Fruit fly (Drosophila melanogaster): ENCODE results near the gene GstD1.

GstD1 gene

dm6 chr3R:12369135-12369792 is at the start of gene GstD1 (continued):
- no peak for TF ChIP-seq lola (GFP tag; optimal IDR thresholded peaks at IDR 0.05)
- no peak for TF ChIP-seq CG7357 (GFP tag; IDR thresholded peaks at IDR 0.05)
- no peak; the same call in 1 of the 2 replicates for TF ChIP-seq CG14441 (GFP tag; IDR thresholded peaks at IDR 0.05)
- peak; percentile 42; the same call in 1 of the 3 replicates for TF ChIP-seq HLH4C (GFP tag; IDR thresholded peaks at IDR 0.05; ENCODE audit: partially characterized antibody)
- peak; percentile 49; the same call in 1 of the 3 replicates for TF ChIP-seq CG17361 (GFP tag; IDR thresholded peaks at IDR 0.05)
- TF ChIP-seq jumu (GFP tag; optimal IDR thresholded peaks at IDR 0.05), result peak; percentile 39
- TF ChIP-seq CG15073 (GFP tag; optimal IDR thresholded peaks at IDR 0.05), result no peak
- TF ChIP-seq CG10267 (tag; optimal IDR thresholded peaks at IDR 0.05), result peak; percentile 32
- TF ChIP-seq NfI (GFP tag; optimal IDR thresholded peaks at IDR 0.05), result peak; percentile 31
- TF ChIP-seq CG1603 (tag; optimal IDR thresholded peaks at IDR 0.05), result peak; percentile 6
- TF ChIP-seq CG7786 (GFP tag; optimal IDR thresholded peaks at IDR 0.05), result peak; percentile 26
- no peak for TF ChIP-seq CG16863 (GFP tag; optimal IDR thresholded peaks at IDR 0.05)
- TF ChIP-seq CG9932 (GFP tag; IDR thresholded peaks at IDR 0.05), result peak; percentile 51
- peak; percentile 50 for TF ChIP-seq CG11504 (tag; optimal IDR thresholded peaks at IDR 0.05)
- TF ChIP-seq Side (GFP tag; optimal IDR thresholded peaks at IDR 0.05), result peak; percentile 2
- TF ChIP-seq Hr3 (GFP tag; optimal IDR thresholded peaks at IDR 0.05), result peak; percentile 39
- TF ChIP-seq Optix (GFP tag; IDR thresholded peaks at IDR 0.05), result no peak
- peak; percentile 55 for TF ChIP-seq dmrt99B (tag; optimal IDR thresholded peaks at IDR 0.05)
- peak; percentile 47 for TF ChIP-seq cwo (GFP tag; optimal IDR thresholded peaks at IDR 0.05)
- no peak for TF ChIP-seq tx (GFP tag; optimal IDR thresholded peaks at IDR 0.05)
- peak; percentile 0 for TF ChIP-seq tio (GFP tag; optimal IDR thresholded peaks at IDR 0.05)
- no peak for TF ChIP-seq CG8281 (tag; optimal IDR thresholded peaks at IDR 0.05)
- TF ChIP-seq CG12071 (GFP tag; optimal IDR thresholded peaks at IDR 0.05), result no peak
- TF ChIP-seq NK7.1 (GFP tag; optimal IDR thresholded peaks at IDR 0.05), result peak; percentile 33
- peak; percentile 70 for TF ChIP-seq CG13894 (tag; optimal IDR thresholded peaks at IDR 0.05)
- peak; percentile 49 for TF ChIP-seq CHES-1-like (GFP tag; optimal IDR thresholded peaks at IDR 0.05)
- TF ChIP-seq CG10565 (GFP tag; optimal IDR thresholded peaks at IDR 0.05), result no peak
- TF ChIP-seq eyg (GFP tag; optimal IDR thresholded peaks at IDR 0.05), result no peak
- no peak for TF ChIP-seq CG6813 (GFP tag; optimal IDR thresholded peaks at IDR 0.05)
- 0 out of 3 replicates have a peak, but pooled peaks have one; percentile 27 for TF ChIP-seq CG6791 (GFP tag; IDR thresholded peaks at IDR 0.05; ENCODE audit: partially characterized antibody)
- TF ChIP-seq jigr1 (GFP tag; IDR thresholded peaks at IDR 0.05), result no peak
- TF ChIP-seq Ets65A (GFP tag), result no peak
- peak; percentile 28 for TF ChIP-seq caup (GFP tag; optimal IDR thresholded peaks at IDR 0.05; ENCODE audit: severe bottlenecking)
- no peak for TF ChIP-seq CG8388 (GFP tag; optimal IDR thresholded peaks at IDR 0.05)
- TF ChIP-seq CG2875 (GFP tag; optimal IDR thresholded peaks at IDR 0.05), result no peak
- peak; percentile 49 for TF ChIP-seq CG3995 (GFP tag; optimal IDR thresholded peaks at IDR 0.05)
- 0 out of 2 replicates have a peak, but pooled peaks have one; percentile 18 for TF ChIP-seq unc-4 (GFP tag; IDR thresholded peaks at IDR 0.05; ENCODE audit: partially characterized antibody)
- TF ChIP-seq YL-1 (GFP tag; optimal IDR thresholded peaks at IDR 0.05), result no peak
- TF ChIP-seq CG17359 (tag; optimal IDR thresholded peaks at IDR 0.05), result peak; percentile 8
- TF ChIP-seq Jarid2 (GFP tag; optimal IDR thresholded peaks at IDR 0.05), result peak; percentile 90
- TF ChIP-seq CG32532 (GFP tag; IDR thresholded peaks at IDR 0.05), result peak; percentile 40; the same call in 1 of the 2 replicates
- peak; percentile 43 for TF ChIP-seq mirr (GFP tag; optimal IDR thresholded peaks at IDR 0.05)
- peak; percentile 58 for TF ChIP-seq ab (GFP tag; optimal IDR thresholded peaks at IDR 0.05)
- no peak for TF ChIP-seq fru (optimal IDR thresholded peaks at IDR 0.05)
- TF ChIP-seq CG2678 (tag; optimal IDR thresholded peaks at IDR 0.05), result peak; percentile 49
- peak; percentile 33 for TF ChIP-seq Dek (tag; optimal IDR thresholded peaks at IDR 0.05)
- no peak for TF ChIP-seq al (GFP tag; IDR thresholded peaks at IDR 0.05)
- no peak for TF ChIP-seq CG2889 (GFP tag; IDR thresholded peaks at IDR 0.05)
- peak; percentile 4 for TF ChIP-seq CG1233 (GFP tag; optimal IDR thresholded peaks at IDR 0.05)
